Fruit fly (Drosophila melanogaster) whole organism, prepupa: Measurements from ENCODE around the gene CG42751.

ENCODE experiments used
- CG10631 ChIP-seq: fragments of 200-800 bp; sonication (Bioruptor generic); optimal IDR thresholded peaks from 2 replicates; lab custom pipeline; 2016; ENCODE audit warnings: missing biosample characterization, missing genetic modification characterization
- CG10669 ChIP-seq: fragments of 200-800 bp; sonication (Bioruptor generic); optimal IDR thresholded peaks from 3 replicates; lab custom pipeline; 2018; ENCODE audit warnings: missing biosample characterization, mild to moderate bottlenecking, missing genetic modification characterization, moderate library complexity
- CG11294 ChIP-seq: fragments of 200-800 bp; sonication (Bioruptor generic); IDR thresholded peaks from 2 replicates; pipeline ENCODE4 v1.3.6; 2022; ENCODE audit warnings: missing biosample characterization, missing genetic modification characterization
- CG11902 ChIP-seq: fragments of 200-800 bp; sonication (Bioruptor generic); optimal IDR thresholded peaks from 3 replicates; lab custom pipeline; 2016; ENCODE audit warnings: missing biosample characterization, missing genetic modification characterization
- CG1621 ChIP-seq: fragments of 200-800 bp; sonication (Bioruptor generic); optimal IDR thresholded peaks from 3 replicates; lab custom pipeline; 2018; ENCODE audit warnings: missing biosample characterization, mild to moderate bottlenecking, missing genetic modification characterization
- CG31627 ChIP-seq: fragments of 200-800 bp; sonication (Bioruptor generic); optimal IDR thresholded peaks from 3 replicates; lab custom pipeline; 2016; ENCODE audit warnings: missing biosample characterization, missing genetic modification characterization
- CG3919 ChIP-seq: fragments of 200-800 bp; sonication (Bioruptor generic); optimal IDR thresholded peaks from 3 replicates; lab custom pipeline; 2016; ENCODE audit warnings: missing biosample characterization, missing genetic modification characterization
- CG4318 ChIP-seq: fragments of 200-800 bp; sonication (Bioruptor generic); optimal IDR thresholded peaks from 3 replicates; lab custom pipeline; 2017; ENCODE audit warnings: missing biosample characterization, mild to moderate bottlenecking, missing genetic modification characterization
- CG6163 ChIP-seq: fragments of 200-800 bp; sonication (Bioruptor generic); IDR thresholded peaks from 3 replicates; pipeline ENCODE4 v1.3.6; 2022; ENCODE audit warnings: missing biosample characterization, missing genetic modification characterization
- CG6276 ChIP-seq: fragments of 200-800 bp; sonication (Bioruptor generic); optimal IDR thresholded peaks from 2 replicates; lab custom pipeline; 2017; ENCODE audit warnings: missing biosample characterization, mild to moderate bottlenecking, missing genetic modification characterization
- CG6792 ChIP-seq: fragments of 200-800 bp; sonication (Bioruptor generic); optimal IDR thresholded peaks from 3 replicates; lab custom pipeline; 2016; ENCODE audit warnings: missing biosample characterization, missing genetic modification characterization
- CG6808 ChIP-seq: fragments of 200-800 bp; sonication (Bioruptor generic); optimal IDR thresholded peaks from 3 replicates; lab custom pipeline; 2017; ENCODE audit warnings: missing biosample characterization, missing genetic modification characterization, mild to moderate bottlenecking, moderate library complexity, missing genetic modification reagents
- CG8119 ChIP-seq: fragments of 200-800 bp; sonication (Bioruptor generic); IDR thresholded peaks from 3 replicates; pipeline ENCODE4 v1.3.6; 2022; ENCODE audit warnings: missing biosample characterization, missing genetic modification characterization
- CG8319 ChIP-seq: fragments of 200-800 bp; sonication (Bioruptor generic); optimal IDR thresholded peaks from 3 replicates; lab custom pipeline; 2016; ENCODE audit warnings: missing biosample characterization, missing genetic modification characterization
- CG9139 ChIP-seq: fragments of 200-800 bp; sonication (Bioruptor generic); optimal IDR thresholded peaks from 3 replicates; lab custom pipeline; 2017; ENCODE audit warnings: missing biosample characterization, mild to moderate bottlenecking, missing genetic modification characterization
- Eip78C ChIP-seq: fragments of 200-800 bp; sonication (Bioruptor generic); peaks from one replicate; lab custom pipeline; 2016; ENCODE audit warnings: missing biosample characterization, missing genetic modification characterization
- Eip93F ChIP-seq: fragments of 200-800 bp; sonication (Bioruptor generic); optimal IDR thresholded peaks from 2 replicates; lab custom pipeline; 2016; ENCODE audit warnings: missing biosample characterization, mild to moderate bottlenecking, missing genetic modification characterization
- Ets96B ChIP-seq: fragments of 200-800 bp; optimal IDR thresholded peaks from 2 replicates; lab custom pipeline; 2019; ENCODE audit warnings: missing biosample characterization, mild to moderate bottlenecking, missing genetic modification characterization, moderate library complexity
- Gug ChIP-seq: fragments of 200-800 bp; sonication (Bioruptor generic); IDR thresholded peaks from 2 replicates; pipeline ENCODE4 v1.3.6; 2022; ENCODE audit warnings: missing biosample characterization, missing genetic modification characterization
- Hr38 ChIP-seq: sonication (Bioruptor generic); optimal IDR thresholded peaks from 2 replicates; lab custom pipeline; 2016; ENCODE audit warnings: missing biosample characterization, missing genetic modification characterization
- Hr39 ChIP-seq: fragments of 200-800 bp; sonication (Bioruptor generic); optimal IDR thresholded peaks from 2 replicates; lab custom pipeline; 2016; ENCODE audit warnings: missing biosample characterization, missing genetic modification characterization
- Hr4 ChIP-seq: fragments of 200-800 bp; sonication (Bioruptor generic); optimal IDR thresholded peaks from 3 replicates; lab custom pipeline; 2016; ENCODE audit warnings: missing biosample characterization, missing genetic modification characterization
- Lpt ChIP-seq: fragments of 200-800 bp; sonication (Bioruptor generic); optimal IDR thresholded peaks from 3 replicates; lab custom pipeline; 2016; ENCODE audit warnings: missing biosample characterization, missing genetic modification characterization
- OdsH ChIP-seq: fragments of 200-800 bp; sonication (Bioruptor generic); optimal IDR thresholded peaks from 3 replicates; lab custom pipeline; 2016; ENCODE audit warnings: missing biosample characterization, missing genetic modification characterization
- Sox102F ChIP-seq: fragments of 200-800 bp; sonication (Bioruptor generic); optimal IDR thresholded peaks from 2 replicates; lab custom pipeline; 2016; ENCODE audit warnings: missing biosample characterization, mild to moderate bottlenecking, missing genetic modification characterization
- Sox14 ChIP-seq: fragments of 200-800 bp; sonication (Bioruptor generic); optimal IDR thresholded peaks from 3 replicates; lab custom pipeline; 2016; ENCODE audit warnings: missing biosample characterization, missing genetic modification characterization
- Sox15 ChIP-seq: fragments of 200-800 bp; sonication (Bioruptor generic); optimal IDR thresholded peaks from 3 replicates; lab custom pipeline; 2016; ENCODE audit warnings: missing biosample characterization, missing genetic modification characterization
- acj6 ChIP-seq: fragments of 200-800 bp; sonication (Bioruptor generic); optimal IDR thresholded peaks from 3 replicates; lab custom pipeline; 2016; ENCODE audit warnings: missing biosample characterization, missing genetic modification characterization
- cyc ChIP-seq: fragments of 200-800 bp; sonication (Bioruptor generic); optimal IDR thresholded peaks from 3 replicates; lab custom pipeline; 2016; ENCODE audit warnings: missing biosample characterization, missing genetic modification characterization
- dsx ChIP-seq: fragments of 200-800 bp; optimal IDR thresholded peaks from 3 replicates; lab custom pipeline; 2019; ENCODE audit warnings: missing biosample characterization, mild to moderate bottlenecking, missing genetic modification characterization, moderate library complexity; ENCODE audit not compliant: poor library complexity, severe bottlenecking
- eg ChIP-seq: fragments of 200-800 bp; sonication (Bioruptor generic); IDR thresholded peaks from 3 replicates; pipeline ENCODE4 v1.3.6; 2022; ENCODE audit warnings: missing biosample characterization, missing genetic modification characterization
- esn ChIP-seq: fragments of 200-800 bp; sonication (Bioruptor generic); optimal IDR thresholded peaks from 2 replicates; lab custom pipeline; 2016; ENCODE audit warnings: missing biosample characterization, mild to moderate bottlenecking, missing genetic modification characterization, moderate library complexity
- fd85E ChIP-seq: fragments of 200-800 bp; sonication (Bioruptor generic); optimal IDR thresholded peaks from 3 replicates; lab custom pipeline; 2016; ENCODE audit warnings: missing biosample characterization, missing genetic modification characterization
- pdm3 ChIP-seq: fragments of 200-800 bp; sonication (Bioruptor generic); optimal IDR thresholded peaks from 3 replicates; lab custom pipeline; 2016; ENCODE audit warnings: missing biosample characterization, missing genetic modification characterization
- salr ChIP-seq, 2 experiments: fragments of 200-800 bp; sonication (Bioruptor generic); optimal IDR thresholded peaks; 3 replicates each; lab custom pipeline; 2016 to 2018; ENCODE audit warnings: missing biosample characterization in 2 of 2, missing genetic modification characterization in 2 of 2, mild to moderate bottlenecking in 1 of 2
- spab ChIP-seq: fragments of 200-800 bp; sonication (Bioruptor generic); optimal IDR thresholded peaks from 2 replicates; lab custom pipeline; 2017; ENCODE audit warnings: missing biosample characterization, mild to moderate bottlenecking, missing genetic modification characterization, missing genetic modification reagents
- ss ChIP-seq, 2 experiments: fragments of 200-800 bp; sonication (Bioruptor generic); optimal IDR thresholded peaks; 2 replicates in 1 of 2; 3 replicates in 1 of 2; lab custom pipeline; 2017 to 2018; ENCODE audit warnings: mild to moderate bottlenecking in 2 of 2, missing biosample characterization in 2 of 2, missing genetic modification characterization in 2 of 2, moderate library complexity in 1 of 2
- vri ChIP-seq: fragments of 200-800 bp; sonication (Bioruptor generic); optimal IDR thresholded peaks from 3 replicates; lab custom pipeline; 2016; ENCODE audit warnings: missing biosample characterization, mild to moderate bottlenecking, missing genetic modification characterization

The CG42751 gene

DNA sequence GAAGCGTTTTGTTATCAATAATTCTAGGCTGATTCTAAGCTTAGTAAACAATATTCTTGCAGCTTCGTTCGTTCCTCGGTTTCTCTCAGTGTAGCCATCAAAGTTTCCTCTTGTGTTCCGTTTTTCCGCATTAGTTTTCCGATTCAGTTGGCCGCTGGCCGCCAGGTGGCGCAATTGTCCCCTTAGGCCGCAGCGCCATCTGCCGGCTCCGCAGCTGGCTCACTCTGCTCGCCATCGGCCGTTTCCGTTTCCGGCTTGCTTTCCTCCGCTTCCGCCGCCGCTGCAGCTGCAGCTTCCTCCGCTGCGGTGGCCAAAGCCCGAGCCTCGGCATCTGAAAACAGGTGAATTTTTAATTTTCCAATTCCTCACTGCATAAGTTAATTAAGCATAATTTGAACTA is 36.9 kb upstream of the CG42751 start (continued):
- TF ChIP-seq salr (GFP tag; optimal IDR thresholded peaks at IDR 0.05; lab: Kevin White, UChicago) (peak; percentile 40 to 58), Sox102F (no peak), Ets96B (peak; percentile 47), Hr39 (GFP tag; lab: Kevin White, UChicago) (no peak), CG10669 (GFP tag; lab: Kevin White, UChicago) (peak; percentile 77), Hr4 (GFP tag; lab: Kevin White, UChicago) (no peak), CG8319 (GFP tag; lab: Kevin White, UChicago) (peak; percentile 44), Lpt (peak; percentile 33), CG11294 (peak; percentile 55), CG6808 (GFP tag; lab: Kevin White, UChicago) (peak; percentile 75), CG4318 (GFP tag; lab: Kevin White, UChicago) (peak; percentile 46), Sox14 (GFP tag; lab: Kevin White, UChicago) (no peak), CG6792 (peak; percentile 52), fd85E (GFP tag; lab: Kevin White, UChicago) (peak; percentile 20), Sox15 (GFP tag; lab: Kevin White, UChicago) (no peak), Eip78C (GFP tag; lab: Kevin White, UChicago) (peak; percentile 94), CG3919 (GFP tag; lab: Kevin White, UChicago) (peak; percentile 88), vri (peak; percentile 17), spab (GFP tag; lab: Kevin White, UChicago) (peak; percentile 75), esn (GFP tag; lab: Kevin White, UChicago) (peak; percentile 53), Hr38 (GFP tag; lab: Kevin White, UChicago) (no peak), CG6163 (GFP tag; lab: Robert Waterston, UW) (peak; percentile 86), CG10631 (GFP tag; lab: Kevin White, UChicago) (peak; percentile 3), CG1621 (peak; percentile 75), CG31627 (peak; percentile 40), pdm3 (GFP tag; lab: Kevin White, UChicago) (peak; percentile 66), CG6276 (GFP tag; lab: Kevin White, UChicago) (no peak), dsx (peak; percentile 24), cyc (GFP tag; lab: Kevin White, UChicago) (peak; percentile 59), Eip93F (GFP tag; lab: Kevin White, UChicago) (no peak)

dm6 chr2L:11823470-11824162 is 29.6 kb upstream of the CG42751 start:
- TF ChIP-seq CG9139 = no peak
- no peak for TF ChIP-seq Gug
- no peak for TF ChIP-seq OdsH (GFP tag; lab: Kevin White, UChicago)
- TF ChIP-seq acj6 (GFP tag; lab: Kevin White, UChicago) = no peak
- no peak for TF ChIP-seq ss (GFP tag; optimal IDR thresholded peaks at IDR 0.05; lab: Kevin White, UChicago)
- TF ChIP-seq eg (GFP tag; lab: Robert Waterston, UW) = no peak
- TF ChIP-seq CG6276 (GFP tag; lab: Kevin White, UChicago) = no peak
- no peak for TF ChIP-seq Sox14 (GFP tag; lab: Kevin White, UChicago)
- no peak for TF ChIP-seq CG11902
- TF ChIP-seq CG8319 (GFP tag; lab: Kevin White, UChicago) = no peak
- no peak for TF ChIP-seq CG8119 (GFP tag; lab: Robert Waterston, UW)
- no peak for TF ChIP-seq Hr39 (GFP tag; lab: Kevin White, UChicago)
- TF ChIP-seq CG1621 = no peak
- no peak for TF ChIP-seq CG10631 (GFP tag; lab: Kevin White, UChicago)
- no peak for TF ChIP-seq Eip78C (GFP tag; lab: Kevin White, UChicago)
- TF ChIP-seq CG6163 (GFP tag; lab: Robert Waterston, UW) = no peak
- no peak for TF ChIP-seq Sox102F
- no peak for TF ChIP-seq CG10669 (GFP tag; lab: Kevin White, UChicago)
- TF ChIP-seq, all 60 proteins: peak for 0
